Fruit fly (Drosophila melanogaster) whole organism, embryonic: Measurements from ENCODE around the gene Rtnl1.

Experiments used
- Awh ChIP-seq: fragments of 200-800 bp; sonication (Bioruptor generic); IDR thresholded peaks from 2 replicates; pipeline ENCODE4, ENCODE4 v1.3.6; 2022; ENCODE audit warnings: missing biosample characterization, missing genetic modification characterization
- CG10267 ChIP-seq: fragments of 200-800 bp; sonication (Bioruptor generic); optimal IDR thresholded peaks from 2 replicates; lab custom pipeline; 2018; ENCODE audit warnings: missing biosample characterization, mild to moderate bottlenecking, missing genetic modification characterization, moderate library complexity
- CG10274 ChIP-seq: fragments of 200-800 bp; sonication (Bioruptor generic); optimal IDR thresholded peaks from 3 replicates; lab custom pipeline; 2017; ENCODE audit warnings: missing biosample characterization, mild to moderate bottlenecking, missing genetic modification characterization
- CG10959 ChIP-seq: fragments of 200-800 bp; sonication (Bioruptor generic); IDR thresholded peaks from 2 replicates; pipeline ENCODE4 v1.3.6; 2022; ENCODE audit warnings: missing biosample characterization, missing genetic modification characterization
- CG13624 ChIP-seq: fragments of 200-800 bp; sonication (Bioruptor generic); optimal IDR thresholded peaks from 2 replicates; lab custom pipeline; 2016; ENCODE audit warnings: missing biosample characterization, missing genetic modification characterization
- CG14014 ChIP-seq: fragments of 200-800 bp; sonication (Bioruptor generic); IDR thresholded peaks from 2 replicates; pipeline ENCODE4 v1.3.6; 2022; ENCODE audit warnings: missing biosample characterization, missing genetic modification characterization
- CG14860 ChIP-seq: fragments of 200-800 bp; sonication (Bioruptor generic); IDR thresholded peaks from 3 replicates; pipeline ENCODE4 v1.3.6; 2022; ENCODE audit warnings: missing biosample characterization, missing genetic modification characterization; ENCODE audit not compliant: partially characterized antibody
- CG17912 ChIP-seq: fragments of 200-800 bp; sonication (Bioruptor generic); optimal IDR thresholded peaks from 2 replicates; lab custom pipeline; 2018; ENCODE audit warnings: missing biosample characterization, mild to moderate bottlenecking, missing genetic modification characterization
- CG2129 ChIP-seq: fragments of 200-800 bp; sonication (Bioruptor generic); IDR thresholded peaks from 2 replicates; pipeline ENCODE4 v1.3.6; 2022; ENCODE audit warnings: missing biosample characterization, missing genetic modification characterization; ENCODE audit not compliant: partially characterized antibody
- CG3847 ChIP-seq: fragments of 200-800 bp; sonication (Bioruptor generic); IDR thresholded peaks from 2 replicates; pipeline ENCODE4 v1.3.6; 2022; ENCODE audit warnings: missing biosample characterization, missing genetic modification characterization
- CG6175 ChIP-seq: fragments of 200-800 bp; sonication (Bioruptor generic); IDR thresholded peaks from 3 replicates; pipeline ENCODE4 v1.3.6; 2022; ENCODE audit warnings: missing biosample characterization, missing genetic modification characterization
- CG8359 ChIP-seq: fragments of 200-800 bp; sonication (Bioruptor generic); optimal IDR thresholded peaks from 2 replicates; lab custom pipeline; 2017; ENCODE audit warnings: missing biosample characterization, mild to moderate bottlenecking, missing genetic modification characterization, borderline replicate concordance
- CG9727 ChIP-seq: fragments of 200-800 bp; sonication (Bioruptor generic); optimal IDR thresholded peaks from 3 replicates; lab custom pipeline; 2017; ENCODE audit warnings: missing biosample characterization, mild to moderate bottlenecking, missing genetic modification characterization
- CkIIα-i1 ChIP-seq: fragments of 200-800 bp; sonication (Bioruptor generic); IDR thresholded peaks from 2 replicates; pipeline ENCODE4 v1.3.6; 2022; ENCODE audit warnings: missing biosample characterization, missing genetic modification characterization
- Dref ChIP-seq: fragments of 200-800 bp; sonication (Bioruptor generic); IDR thresholded peaks from 2 replicates; pipeline ENCODE4 v1.3.6; 2022; ENCODE audit warnings: missing biosample characterization, missing genetic modification characterization
- Ets65A ChIP-seq: fragments of 200-800 bp; sonication (Bioruptor generic); peaks from one replicate; lab custom pipeline; 2016; ENCODE audit warnings: missing biosample characterization, missing genetic modification characterization
- GATAe ChIP-seq: fragments of 200-800 bp; sonication (Bioruptor generic); conservative IDR thresholded peaks from 2 replicates; pipeline ENCODE4 v1.3.6; 2022; ENCODE audit warnings: missing biosample characterization, missing genetic modification characterization
- H15 ChIP-seq: fragments of 200-800 bp; sonication (Bioruptor generic); IDR thresholded peaks from 3 replicates; pipeline ENCODE4 v1.3.6; 2022; ENCODE audit warnings: missing biosample characterization, missing genetic modification characterization
- Hand ChIP-seq: fragments of 200-800 bp; sonication (Bioruptor generic); optimal IDR thresholded peaks from 2 replicates; lab custom pipeline; 2017; ENCODE audit warnings: mild to moderate bottlenecking, missing biosample characterization, missing genetic modification reagents, missing genetic modification characterization
- Hmr ChIP-seq: fragments of 200-800 bp; sonication (Bioruptor generic); optimal IDR thresholded peaks from 3 replicates; lab custom pipeline; 2017; ENCODE audit warnings: mild to moderate bottlenecking, missing biosample characterization, missing genetic modification reagents, missing genetic modification characterization
- Jarid2 ChIP-seq: fragments of 200-800 bp; sonication (Bioruptor generic); optimal IDR thresholded peaks from 3 replicates; lab custom pipeline; 2017; ENCODE audit warnings: mild to moderate bottlenecking, missing biosample characterization, missing genetic modification reagents, missing genetic modification characterization
- NFAT ChIP-seq: fragments of 200-800 bp; sonication (Bioruptor generic); IDR thresholded peaks from 2 replicates; pipeline ENCODE4 v1.3.6; 2022; ENCODE audit warnings: missing biosample characterization, missing genetic modification characterization
- YL-1 ChIP-seq: fragments of 200-800 bp; sonication (Bioruptor generic); optimal IDR thresholded peaks from 3 replicates; lab custom pipeline; 2017; ENCODE audit warnings: missing biosample characterization, mild to moderate bottlenecking, missing genetic modification characterization
- amos ChIP-seq: fragments of 200-800 bp; sonication (Bioruptor generic); IDR thresholded peaks from 2 replicates; pipeline ENCODE4 v1.3.6; 2022; ENCODE audit warnings: missing biosample characterization, missing genetic modification characterization; ENCODE audit not compliant: partially characterized antibody
- btn ChIP-seq: fragments of 200-800 bp; sonication (Bioruptor generic); optimal IDR thresholded peaks from 2 replicates; lab custom pipeline; 2016; ENCODE audit warnings: missing biosample characterization, missing genetic modification characterization
- ci ChIP-seq: fragments of 200-800 bp; sonication (Bioruptor generic); IDR thresholded peaks from 3 replicates; pipeline ENCODE4 v1.3.6; 2022; ENCODE audit warnings: missing biosample characterization, missing genetic modification characterization
- crp ChIP-seq, 2 experiments: fragments of 200-800 bp; sonication (Bioruptor generic); optimal IDR thresholded peaks; 2 replicates in 1 of 2; 3 replicates in 1 of 2; lab custom pipeline; 2017; ENCODE audit warnings: missing biosample characterization in 2 of 2, missing genetic modification characterization in 2 of 2, mild to moderate bottlenecking in 1 of 2, moderate library complexity in 1 of 2
- cwo ChIP-seq: fragments of 200-800 bp; sonication (Bioruptor generic); optimal IDR thresholded peaks from 3 replicates; lab custom pipeline; 2017; ENCODE audit warnings: missing biosample characterization, missing genetic modification characterization, mild to moderate bottlenecking, moderate library complexity, missing genetic modification reagents
- dmrt11E ChIP-seq: fragments of 200-800 bp; sonication (Bioruptor generic); optimal IDR thresholded peaks from 3 replicates; lab custom pipeline; 2018; ENCODE audit warnings: missing biosample characterization, mild to moderate bottlenecking, missing genetic modification characterization, moderate library complexity
- en ChIP-seq: fragments of 200-800 bp; sonication (Bioruptor generic); optimal IDR thresholded peaks from 2 replicates; lab custom pipeline; 2016; ENCODE audit warnings: missing biosample characterization, missing genetic modification characterization
- eyg ChIP-seq: fragments of 200-800 bp; sonication (Bioruptor generic); optimal IDR thresholded peaks from 3 replicates; lab custom pipeline; 2016; ENCODE audit warnings: missing biosample characterization, missing genetic modification characterization
- ind ChIP-seq: fragments of 200-800 bp; sonication (Bioruptor generic); optimal IDR thresholded peaks from 3 replicates; lab custom pipeline; 2016; ENCODE audit warnings: missing biosample characterization, missing genetic modification characterization
- jing ChIP-seq: fragments of 200-800 bp; sonication (Bioruptor generic); optimal IDR thresholded peaks from 2 replicates; lab custom pipeline; 2018; ENCODE audit warnings: missing biosample characterization, mild to moderate bottlenecking, missing genetic modification characterization
- lilli ChIP-seq: fragments of 200-800 bp; sonication (Bioruptor generic); optimal IDR thresholded peaks from 3 replicates; lab custom pipeline; 2016; ENCODE audit warnings: missing biosample characterization, missing genetic modification characterization
- lov ChIP-seq, 2 experiments: fragments of 200-800 bp in 1 of 2; fragments of >200 bp in 1 of 2; sonication (Bioruptor generic) in 1 of 2; IDR thresholded peaks in 1 of 2; optimal IDR thresholded peaks in 1 of 2; 2 replicates in 1 of 2; 3 replicates in 1 of 2; pipeline versions ENCODE4 v1.3.6 to Lab custom; 2017 to 2022; ENCODE audit warnings: missing biosample characterization in 1 of 2, missing genetic modification characterization in 1 of 2
- maf-S ChIP-seq: fragments of 200-800 bp; sonication (Bioruptor generic); optimal IDR thresholded peaks from 2 replicates; lab custom pipeline; 2016; ENCODE audit warnings: missing biosample characterization, missing genetic modification characterization
- onecut ChIP-seq: fragments of 200-800 bp; sonication (Bioruptor generic); IDR thresholded peaks from 2 replicates; pipeline ENCODE4 v1.3.6; 2022; ENCODE audit warnings: missing biosample characterization, missing genetic modification characterization
- pum ChIP-seq: fragments of 200-800 bp; sonication (Bioruptor generic); optimal IDR thresholded peaks from 2 replicates; lab custom pipeline; 2016; ENCODE audit warnings: missing biosample characterization, missing genetic modification characterization
- row ChIP-seq: fragments of 200-800 bp; sonication (Bioruptor generic); IDR thresholded peaks from 3 replicates; pipeline ENCODE4 v1.3.6; 2022; ENCODE audit warnings: missing biosample characterization, missing genetic modification characterization
- sens ChIP-seq: fragments of 200-800 bp; sonication (Bioruptor generic); peaks from one replicate; lab custom pipeline; 2016; ENCODE audit warnings: missing biosample characterization, missing genetic modification characterization
- sisA ChIP-seq: fragments of 200-800 bp; sonication (Bioruptor generic); IDR thresholded peaks from 2 replicates; pipeline ENCODE4 v1.3.6; 2022; ENCODE audit warnings: missing biosample characterization, missing genetic modification characterization
- stwl ChIP-seq: fragments of 200-800 bp; sonication (Bioruptor generic); optimal IDR thresholded peaks from 3 replicates; lab custom pipeline; 2018; ENCODE audit warnings: missing biosample characterization, mild to moderate bottlenecking, missing genetic modification characterization, moderate library complexity
- tap ChIP-seq: fragments of 200-800 bp; optimal IDR thresholded peaks from 3 replicates; lab custom pipeline; 2019; ENCODE audit warnings: missing biosample characterization, mild to moderate bottlenecking, missing genetic modification characterization, moderate library complexity
- tio ChIP-seq: fragments of 200-800 bp; sonication (Bioruptor generic); optimal IDR thresholded peaks from 2 replicates; lab custom pipeline; 2017; ENCODE audit warnings: missing biosample characterization, missing genetic modification characterization, inconsistent platforms
- twi ChIP-seq: fragments of 200-800 bp; optimal IDR thresholded peaks from 2 replicates; lab custom pipeline; 2019; ENCODE audit warnings: missing biosample characterization, mild to moderate bottlenecking, missing genetic modification characterization, moderate library complexity
- vnd ChIP-seq: fragments of 200-800 bp; sonication (Bioruptor generic); IDR thresholded peaks from 3 replicates; pipeline ENCODE4 v1.3.6; 2022; ENCODE audit warnings: missing biosample characterization, missing genetic modification characterization; ENCODE audit not compliant: partially characterized antibody
- vvl ChIP-seq: fragments of 200-800 bp; sonication (Bioruptor generic); IDR thresholded peaks from 2 replicates; pipeline ENCODE4 v1.3.6; 2022; ENCODE audit warnings: missing biosample characterization, missing genetic modification characterization

Rtnl1 gene

dm6 chr2L:5022602-5023001 is 13.1 kb upstream of the Rtnl1 start:
- TF ChIP-seq Ets65A (peak; percentile 88), NFAT (GFP tag; lab: Robert Waterston, UW) (no peak), Awh (GFP tag; lab: Robert Waterston, UW) (no peak), twi (tag; lab: Kevin White, UChicago) (peak; percentile 79), Jarid2 (GFP tag; lab: Kevin White, UChicago) (no peak)

- TF ChIP-seq eyg (no peak), CG10959 (GFP tag; lab: Robert Waterston, UW) (no peak), sens (GFP tag; lab: Kevin White, UChicago) (peak; percentile 10), row (no peak), CkIIα-i1 (GFP tag; lab: Robert Waterston, UW) (no peak)
Measured at dm6 chr2L:5020479-5020878, 11.0 kb upstream of the Rtnl1 start.

- TF ChIP-seq ci (no peak), CG3847 (GFP tag; lab: Robert Waterston, UW) (peak; percentile 58), sisA (peak; percentile 59; the same call in 1 of the 2 replicates), Hand (no peak), lov (optimal IDR thresholded peaks at IDR 0.05; lab: Kevin White, UChicago) (peak; percentile 60), lov (GFP tag; IDR thresholded peaks at IDR 0.05; lab: Robert Waterston, UW) (no peak), cwo (GFP tag; lab: Kevin White, UChicago) (peak; percentile 28), lilli (GFP tag; lab: Kevin White, UChicago) (peak; percentile 82), onecut (GFP tag; lab: Robert Waterston, UW) (peak; percentile 57; the same call in 1 of the 2 replicates), CG2129 (peak; percentile 60), crp (GFP tag; optimal IDR thresholded peaks at IDR 0.05; lab: Kevin White, UChicago) (no peak), vvl (GFP tag; lab: Robert Waterston, UW) (peak; percentile 62), CG14014 (GFP tag; lab: Robert Waterston, UW) (no peak), tio (GFP tag; lab: Kevin White, UChicago) (no peak), CG10267 (tag; lab: Kevin White, UChicago) (peak; percentile 52), YL-1 (GFP tag; lab: Kevin White, UChicago) (peak; percentile 73), CG9727 (peak; percentile 45), CG10274 (no peak), en (no peak), CG8359 (no peak), CG14860 (GFP tag; lab: Robert Waterston, UW) (0 out of 3 replicates have a peak, but pooled peaks have one; percentile 42), dmrt11E (tag; lab: Kevin White, UChicago) (peak; percentile 52), ind (GFP tag; lab: Kevin White, UChicago) (peak; percentile 47), Hmr (peak; percentile 73), pum (peak; percentile 15), GATAe (GFP tag; lab: Robert Waterston, UW) (no peak), CG17912 (GFP tag; lab: Kevin White, UChicago) (no peak), vnd (GFP tag; lab: Robert Waterston, UW) (peak; percentile 69), CG6175 (GFP tag; lab: Robert Waterston, UW) (no peak), Dref (GFP tag; lab: Robert Waterston, UW) (peak; percentile 59), amos (GFP tag; lab: Robert Waterston, UW) (peak; percentile 64), stwl (peak; percentile 49), btn (GFP tag; lab: Kevin White, UChicago) (no peak), H15 (GFP tag; lab: Robert Waterston, UW) (no peak), maf-S (GFP tag; lab: Kevin White, UChicago) (peak; percentile 32), jing (GFP tag; lab: Kevin White, UChicago) (no peak), tap (no peak), CG13624 (GFP tag; lab: Kevin White, UChicago) (peak; percentile 82)
Measured at dm6 chr2L:5010784-5011260, 1.3 kb upstream of the Rtnl1 start, which contains the start of the genes CG31917, Tfb5 and SelT. TSS of gene CG31917 (minus strand) at chr2L:5010834. TSS of gene Tfb5 (minus strand) at chr2L:5010834. TSS of gene SelT (plus strand) at chr2L:5010922.
